Worm (Caenorhabditis elegans): Measurements from ENCODE around the gene ska-3.

ce11 chrIII:5710045-5710444, 31.2 kb upstream of the ska-3 start, which contains the start of gene B0336.12:
- TF ChIP-seq unc-62 (GFP tag; optimal IDR thresholded peaks at IDR 0.05) (no peak), nhr-6 (tag; optimal IDR thresholded peaks at IDR 0.05) (no peak), ama-1 (optimal IDR thresholded peaks at IDR 0.05) (no peak), lin-13 (GFP tag; optimal IDR thresholded peaks at IDR 0.05) (no peak), lsy-2 (tag; optimal IDR thresholded peaks at IDR 0.05) (no peak), nhr-77 (tag; optimal IDR thresholded peaks at IDR 0.05) (no peak), nhr-11 (tag; optimal IDR thresholded peaks at IDR 0.05) (no peak), snpc-4 (tag; optimal IDR thresholded peaks at IDR 0.05) (no peak), aly-2 (tag; optimal IDR thresholded peaks at IDR 0.05) (no peak), C34F6.9 (tag; optimal IDR thresholded peaks at IDR 0.05) (no peak), gmeb-1 (tag; optimal IDR thresholded peaks at IDR 0.05) (no peak), R02D3.7 (tag; optimal IDR thresholded peaks at IDR 0.05) (no peak), lin-39 (tag; optimal IDR thresholded peaks at IDR 0.05) (no peak)

All from whole organism, L2 larva.